Worm (Caenorhabditis elegans): Measurements from ENCODE around the gene efl-1.

efl-1 gene

DNA sequence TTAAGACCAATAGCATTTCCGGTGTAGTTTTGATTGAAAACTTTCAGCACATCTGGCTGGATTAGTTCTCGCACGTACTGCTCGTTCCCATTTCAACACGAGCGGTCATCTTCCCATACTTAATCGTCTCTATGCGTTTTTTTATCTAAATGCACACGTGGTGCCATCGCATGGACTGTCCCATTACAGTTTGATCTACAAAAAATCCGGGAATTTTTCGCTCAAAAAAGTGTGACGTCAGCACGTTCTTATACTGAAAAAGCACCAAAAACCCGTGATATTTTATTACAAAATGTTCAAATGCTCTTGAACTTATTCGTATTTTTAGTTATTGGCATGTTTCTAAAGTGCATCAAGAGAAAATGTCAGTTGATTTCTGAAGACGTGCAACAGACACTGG, 43.5 kb downstream of the efl-1 start, which contains the start of gene Y102A5C.4:
Gene Y102A5C.4 (plus strand): TSS at position 301 of the 400 bp plus-strand sequence.
- TF ChIP-seq nhr-10 (tag; optimal IDR thresholded peaks at IDR 0.05) (no peak), ceh-44 (GFP tag; IDR thresholded peaks at IDR 0.05) (no peak), nhr-48 (tag; optimal IDR thresholded peaks at IDR 0.05) (no peak), nhr-237 (tag; optimal IDR thresholded peaks at IDR 0.05) (no peak), F26F4.8 (GFP tag; conservative IDR thresholded peaks at IDR 0.05) (no peak), nhr-42 (GFP tag; IDR thresholded peaks at IDR 0.05) (no peak), gei-8 (GFP tag; optimal IDR thresholded peaks at IDR 0.05) (no peak), sdz-12 (GFP tag; optimal IDR thresholded peaks at IDR 0.05) (no peak), mes-2 (tag; optimal IDR thresholded peaks at IDR 0.05; ENCODE audit: poor library complexity, severe bottlenecking) (no peak), tra-1 (GFP tag; IDR thresholded peaks at IDR 0.05) (no peak), nhr-111 (GFP tag; optimal IDR thresholded peaks at IDR 0.05) (no peak)

DNA sequence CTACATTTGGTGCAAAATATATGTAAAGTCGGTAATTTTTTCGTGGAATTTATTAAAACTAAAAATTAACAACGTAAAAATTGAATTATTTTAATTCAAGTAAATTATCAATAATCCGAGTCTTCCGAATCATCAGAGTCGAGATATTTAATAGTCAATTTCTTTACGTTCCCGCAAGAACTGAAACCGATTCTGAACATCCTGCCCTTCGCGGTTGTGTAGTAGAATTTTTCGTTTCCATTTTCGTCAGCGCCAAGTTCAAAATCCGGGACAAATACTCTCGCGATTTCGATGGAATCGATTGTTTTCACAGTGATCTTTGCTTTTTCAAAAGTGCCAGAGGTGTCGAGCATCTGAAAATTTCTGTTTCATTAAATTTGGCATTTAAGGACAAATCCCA, 45.8 kb downstream of the efl-1 start:
- peak; percentile 68 for TF ChIP-seq F49E8.2 (tag; optimal IDR thresholded peaks at IDR 0.05; ENCODE audit: borderline replicate concordance)
- peak; percentile 63 for TF ChIP-seq lin-38 (GFP tag; IDR thresholded peaks at IDR 0.05)
- TF ChIP-seq tra-1 (GFP tag; IDR thresholded peaks at IDR 0.05) = no peak

DNA sequence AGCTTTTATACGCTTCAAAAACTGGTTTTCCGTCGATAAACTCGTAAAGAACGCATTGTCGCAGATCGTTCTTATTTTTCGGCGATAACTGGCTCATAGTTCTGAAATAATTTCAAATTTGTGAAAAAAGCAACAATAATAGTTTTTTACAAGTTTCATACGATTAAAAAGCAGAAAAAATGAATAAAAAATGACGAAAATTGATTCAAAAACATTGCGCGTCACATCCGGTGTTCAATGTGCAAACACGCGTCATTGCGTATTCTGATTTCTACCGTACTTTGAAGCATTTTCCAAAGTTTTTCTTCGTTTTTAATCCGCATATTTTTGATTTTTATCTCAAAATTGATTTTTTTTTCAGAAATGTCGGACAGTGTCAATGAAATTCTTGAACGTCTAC, 47.1 kb downstream of the efl-1 start, which contains the start of the genes fbxa-206 and Y102A5C.2:
Gene fbxa-206 (minus strand): TSS at position 101 of the 400 bp plus-strand sequence.
Gene Y102A5C.2 (plus strand): TSS at position 354 of the 400 bp plus-strand sequence.
- TF ChIP-seq Y105C5A.15 (GFP tag; IDR thresholded peaks at IDR 0.05) (no peak), aha-1 (tag) (peak; percentile 18)

DNA sequence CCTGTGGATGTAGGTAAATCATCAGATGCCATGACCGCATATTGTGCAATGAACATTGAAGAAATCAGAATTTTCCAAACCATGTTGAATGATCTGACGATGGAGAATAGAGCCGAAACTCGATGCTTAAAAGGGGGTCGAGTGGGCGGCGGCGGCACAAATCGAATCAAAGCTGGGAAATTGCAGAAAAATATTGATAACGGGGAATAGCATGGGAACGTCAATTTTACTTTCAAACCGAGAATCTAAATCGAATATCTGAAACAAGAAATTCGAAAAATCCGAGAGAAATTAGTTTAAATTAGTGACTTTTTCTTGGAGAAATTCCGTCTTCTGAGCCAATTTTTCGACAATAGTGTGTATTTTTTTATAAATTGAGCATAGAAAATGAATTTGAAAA, 49.4 kb downstream of the efl-1 start, which contains the start of gene F09C6.10:
Gene F09C6.10 (minus strand): TSS at position 101 of the 400 bp plus-strand sequence.
- TF ChIP-seq ztf-11 (tag; optimal IDR thresholded peaks at IDR 0.05) (no peak), cey-2 (tag; optimal IDR thresholded peaks at IDR 0.05; ENCODE audit: borderline replicate concordance, insufficient read depth) (no peak)

DNA sequence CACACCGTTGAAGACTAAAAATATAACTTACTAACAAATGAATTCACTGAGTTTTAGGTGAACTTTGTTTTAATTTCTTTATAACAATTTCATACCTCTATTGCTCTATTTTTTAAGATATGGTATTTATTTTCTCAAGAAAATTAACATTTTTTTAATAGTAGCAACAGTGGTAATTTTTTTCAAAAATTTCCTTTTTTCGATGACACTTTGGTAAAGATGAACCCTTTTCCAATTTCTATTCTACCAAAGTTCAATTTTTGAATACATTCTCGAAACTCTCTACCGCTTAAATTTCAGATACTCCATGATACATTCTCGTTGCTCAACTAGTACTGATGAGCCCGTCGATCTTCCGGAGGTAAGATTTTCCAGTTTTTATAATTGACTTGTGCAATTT, 53.5 kb downstream of the efl-1 start, which contains the start of gene nhr-116:
Gene nhr-116 (plus strand): TSS at position 301 of the 400 bp plus-strand sequence.
- TF ChIP-seq dpl-1 (GFP tag; optimal IDR thresholded peaks at IDR 0.05) (no peak), lsy-2 (tag; optimal IDR thresholded peaks at IDR 0.05) (no peak), daf-12 (tag; optimal IDR thresholded peaks at IDR 0.05) (no peak), mxl-3 (GFP tag; optimal IDR thresholded peaks at IDR 0.05) (no peak), skn-1 (tag; optimal IDR thresholded peaks at IDR 0.05) (no peak), Y48G9A.11 (GFP tag; IDR thresholded peaks at IDR 0.05) (no peak), ceh-62 (tag; optimal IDR thresholded peaks at IDR 0.05) (no peak), aly-2 (tag; optimal IDR thresholded peaks at IDR 0.05) (no peak), nhr-10 (tag; optimal IDR thresholded peaks at IDR 0.05) (no peak), lin-38 (GFP tag; IDR thresholded peaks at IDR 0.05) (no peak)

DNA sequence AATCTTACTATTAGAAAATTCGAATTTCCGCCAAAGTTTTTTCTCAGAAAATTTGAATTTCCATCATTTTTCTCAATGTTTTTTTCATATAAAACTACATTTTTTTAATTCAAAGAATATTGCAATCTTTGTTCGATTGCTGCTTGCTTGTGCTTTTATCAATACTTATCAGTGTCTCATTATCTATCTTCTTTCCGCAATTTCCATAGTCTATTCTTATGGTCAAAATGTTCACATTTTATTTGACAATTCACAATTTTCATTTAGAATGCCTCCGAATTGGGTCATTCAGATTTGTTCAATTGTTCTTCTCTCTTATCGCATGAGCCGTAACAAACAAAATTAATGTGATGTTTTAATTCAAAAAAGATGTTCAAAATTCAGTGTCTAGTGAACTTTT, 54.2 kb downstream of the efl-1 start:
- peak; percentile 54; the same call in 1 of the 2 replicates for TF ChIP-seq dmd-6 (GFP tag; IDR thresholded peaks at IDR 0.05)
- TF ChIP-seq T20F7.1 (GFP tag; optimal IDR thresholded peaks at IDR 0.05) = no peak
- no peak for TF ChIP-seq daf-19 (GFP tag; conservative IDR thresholded peaks at IDR 0.05)
- TF ChIP-seq nhr-28 (tag; optimal IDR thresholded peaks at IDR 0.05) = peak; percentile 49
- peak; percentile 69 for TF ChIP-seq pqm-1 (tag; optimal IDR thresholded peaks at IDR 0.05)

DNA sequence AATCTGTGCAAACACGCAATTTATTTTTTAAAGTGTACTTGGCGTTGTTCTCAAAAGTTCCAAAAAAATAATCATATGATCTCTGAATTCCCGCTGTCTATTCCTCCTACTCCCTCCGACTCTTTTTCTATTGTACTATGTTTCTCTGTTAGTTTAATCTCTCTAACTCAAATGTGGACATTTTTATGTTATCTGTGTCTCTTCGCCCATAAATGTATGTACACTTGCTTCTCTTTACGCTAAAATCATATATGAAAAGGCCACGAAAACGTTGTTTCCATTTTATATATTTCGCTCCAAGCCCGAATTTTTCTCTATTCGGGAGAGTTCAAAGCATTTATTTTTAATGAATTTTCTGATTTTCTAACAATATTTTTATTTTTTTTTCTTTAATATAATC, 54.6 kb downstream of the efl-1 start:
- TF ChIP-seq dmd-6 (GFP tag; IDR thresholded peaks at IDR 0.05) (0 out of 2 replicates have a peak, but pooled peaks have one; percentile 20), saeg-2 (GFP tag; IDR thresholded peaks at IDR 0.05) (no peak)

All from whole organism, L4 larva.